Worm (Caenorhabditis elegans) whole organism, late embryonic: ENCODE data around the gene fbxl-1.

Source experiments
- C08G9.2 ChIP-seq: sonication (generic microtip); optimal IDR thresholded peaks from 2 replicates; lab custom pipeline; 2016; ENCODE audit warnings: mild to moderate bottlenecking, missing genetic modification characterization, moderate library complexity, missing compliant biosample characterization
- C38D4.7 ChIP-seq: fragments of 200-800 bp; sonication (Bioruptor generic); optimal IDR thresholded peaks from 2 replicates; lab custom pipeline; 2018; ENCODE audit warnings: mild to moderate bottlenecking, missing genetic modification characterization, moderate library complexity, missing compliant biosample characterization
- K09A11.1 ChIP-seq: sonication (generic microtip); optimal IDR thresholded peaks from 2 replicates; lab custom pipeline; 2017; ENCODE audit warnings: antibody characterized with exemption, mild to moderate bottlenecking, missing genetic modification characterization, missing compliant biosample characterization; ENCODE audit not compliant: insufficient read depth
- T23F11.4 ChIP-seq: fragments of 200-800 bp; sonication (Bioruptor generic); optimal IDR thresholded peaks from 2 replicates; lab custom pipeline; 2018; ENCODE audit warnings: mild to moderate bottlenecking, missing genetic modification characterization, missing compliant biosample characterization
- Y22D7AL.16 ChIP-seq: sonication (generic microtip); optimal IDR thresholded peaks from 2 replicates; lab custom pipeline; 2016; ENCODE audit warnings: missing genetic modification characterization, missing compliant biosample characterization
- ahr-1 ChIP-seq: sonication (generic microtip); optimal IDR thresholded peaks from 2 replicates; lab custom pipeline; 2016; ENCODE audit warnings: missing genetic modification characterization, missing compliant biosample characterization
- ama-1 ChIP-seq: fragments of 150-350 bp; optimal IDR thresholded peaks from 2 replicates; lab custom pipeline; 2014
- ceh-19 ChIP-seq: fragments of 200-800 bp; sonication (Bioruptor generic); optimal IDR thresholded peaks from 2 replicates; lab custom pipeline; 2018; ENCODE audit warnings: mild to moderate bottlenecking, missing genetic modification characterization, missing compliant biosample characterization
- ceh-2 ChIP-seq: sonication (generic microtip); optimal IDR thresholded peaks from 2 replicates; lab custom pipeline; 2016; ENCODE audit warnings: missing genotype, missing genetic modification characterization, missing compliant biosample characterization
- ceh-22 ChIP-seq: sonication (generic microtip); optimal IDR thresholded peaks from 2 replicates; lab custom pipeline; 2017; ENCODE audit warnings: missing biosample characterization, missing genetic modification characterization
- ceh-24 ChIP-seq: sonication (generic microtip); optimal IDR thresholded peaks from 2 replicates; lab custom pipeline; 2016; ENCODE audit warnings: mild to moderate bottlenecking, missing genetic modification characterization, missing compliant biosample characterization
- ceh-30 ChIP-seq: fragments of 150-350 bp; optimal IDR thresholded peaks from 2 replicates; lab custom pipeline; 2014; ENCODE audit warnings: missing biosample characterization, missing genetic modification characterization
- ceh-31 ChIP-seq: sonication (generic microtip); optimal IDR thresholded peaks from 2 replicates; lab custom pipeline; 2016; ENCODE audit warnings: missing genetic modification characterization, missing compliant biosample characterization
- ceh-34 ChIP-seq: sonication (generic microtip); optimal IDR thresholded peaks from 2 replicates; lab custom pipeline; 2016; ENCODE audit warnings: mild to moderate bottlenecking, missing genetic modification characterization, missing compliant biosample characterization
- ceh-45 ChIP-seq: fragments of 200-800 bp; sonication (Bioruptor generic); IDR thresholded peaks from 2 replicates; pipeline ENCODE4 v1.3.6; 2022; ENCODE audit warnings: missing genetic modification reagents, missing genetic modification characterization, missing compliant biosample characterization
- ceh-48 ChIP-seq: sonication (generic microtip); optimal IDR thresholded peaks from 2 replicates; lab custom pipeline; 2016; ENCODE audit warnings: missing genetic modification characterization, inconsistent platforms, missing compliant biosample characterization
- ceh-6 ChIP-seq: fragments of 200-800 bp; sonication (Bioruptor generic); optimal IDR thresholded peaks from 2 replicates; lab custom pipeline; 2018; ENCODE audit warnings: mild to moderate bottlenecking, missing genetic modification characterization, missing compliant biosample characterization
- ceh-9 ChIP-seq: sonication (generic microtip); optimal IDR thresholded peaks from 2 replicates; lab custom pipeline; 2016; ENCODE audit warnings: mild to moderate bottlenecking, missing genetic modification characterization, inconsistent platforms, missing compliant biosample characterization
- che-1 ChIP-seq: sonication (generic microtip); optimal IDR thresholded peaks from 2 replicates; lab custom pipeline; 2016; ENCODE audit warnings: mild to moderate bottlenecking, missing genetic modification characterization, missing compliant biosample characterization
- dmd-4 ChIP-seq: sonication (generic microtip); optimal IDR thresholded peaks from 2 replicates; lab custom pipeline; 2016; ENCODE audit warnings: borderline replicate concordance, missing genetic modification characterization, missing compliant biosample characterization
- elt-2 ChIP-seq: sonication (generic microtip); optimal IDR thresholded peaks from 2 replicates; lab custom pipeline; 2016; ENCODE audit warnings: missing genetic modification reagents, missing genetic modification characterization, missing compliant biosample characterization
- elt-4 ChIP-seq: sonication (generic microtip); optimal IDR thresholded peaks from 2 replicates; lab custom pipeline; 2016; ENCODE audit warnings: missing genetic modification characterization, missing compliant biosample characterization
- ets-4 ChIP-seq: sonication (generic microtip); optimal IDR thresholded peaks from 2 replicates; lab custom pipeline; 2016; ENCODE audit warnings: missing genetic modification characterization, missing compliant biosample characterization
- eyg-1 ChIP-seq: sonication (generic microtip); optimal IDR thresholded peaks from 2 replicates; lab custom pipeline; 2016; ENCODE audit warnings: missing genotype, missing genetic modification characterization, missing compliant biosample characterization
- fax-1 ChIP-seq: sonication (generic microtip); optimal IDR thresholded peaks from 2 replicates; lab custom pipeline; 2016; ENCODE audit warnings: missing genotype, missing genetic modification characterization, missing compliant biosample characterization
- fkh-10 ChIP-seq: fragments of 150-350 bp; optimal IDR thresholded peaks from 2 replicates; lab custom pipeline; 2014; ENCODE audit warnings: missing biosample characterization, missing genetic modification reagents, missing genetic modification characterization
- gmeb-2 ChIP-seq: sonication (generic microtip); optimal IDR thresholded peaks from 2 replicates; lab custom pipeline; 2016; ENCODE audit warnings: missing genetic modification characterization, inconsistent platforms, missing compliant biosample characterization
- hlh-13 ChIP-seq: fragments of 200-800 bp; sonication (Bioruptor generic); optimal IDR thresholded peaks from 2 replicates; lab custom pipeline; 2018; ENCODE audit warnings: mild to moderate bottlenecking, missing genetic modification characterization, missing compliant biosample characterization
- hlh-30 ChIP-seq: sonication (generic microtip); optimal IDR thresholded peaks from 2 replicates; lab custom pipeline; 2017; ENCODE audit warnings: antibody characterized with exemption, missing genetic modification characterization, missing compliant biosample characterization; ENCODE audit not compliant: insufficient read depth
- hlh-6 ChIP-seq: sonication (generic microtip); optimal IDR thresholded peaks from 2 replicates; lab custom pipeline; 2016; ENCODE audit warnings: missing genotype, missing genetic modification characterization, missing compliant biosample characterization
- hlh-8 ChIP-seq: sonication (generic microtip); optimal IDR thresholded peaks from 2 replicates; lab custom pipeline; 2016; ENCODE audit warnings: missing genotype, missing genetic modification characterization, missing compliant biosample characterization
- lim-6 ChIP-seq: sonication (generic microtip); optimal IDR thresholded peaks from 2 replicates; lab custom pipeline; 2016; ENCODE audit warnings: missing genetic modification characterization, missing compliant biosample characterization
- lin-11 ChIP-seq: fragments of 200-800 bp; sonication (Bioruptor generic); optimal IDR thresholded peaks from 2 replicates; lab custom pipeline; 2018; ENCODE audit warnings: mild to moderate bottlenecking, missing genetic modification characterization, missing compliant biosample characterization
- mec-3 ChIP-seq: sonication (generic microtip); optimal IDR thresholded peaks from 2 replicates; lab custom pipeline; 2016; ENCODE audit warnings: borderline replicate concordance, missing genetic modification characterization, missing compliant biosample characterization
- npax-4 ChIP-seq: sonication (generic microtip); optimal IDR thresholded peaks from 2 replicates; lab custom pipeline; 2016; ENCODE audit warnings: missing genetic modification characterization, missing compliant biosample characterization
- pag-3 ChIP-seq: sonication (generic microtip); optimal IDR thresholded peaks from 2 replicates; lab custom pipeline; 2016; ENCODE audit warnings: missing compliant biosample characterization, missing genetic modification characterization, borderline replicate concordance
- pat-9 ChIP-seq: fragments of 200-800 bp; sonication (Bioruptor generic); optimal IDR thresholded peaks from 2 replicates; lab custom pipeline; 2018; ENCODE audit warnings: mild to moderate bottlenecking, missing genetic modification characterization, moderate library complexity, missing compliant biosample characterization
- pax-1 ChIP-seq: fragments of 150-350 bp; optimal IDR thresholded peaks from 2 replicates; lab custom pipeline; 2014; ENCODE audit warnings: missing biosample characterization, missing genetic modification characterization
- pha-2 ChIP-seq: sonication (generic microtip); optimal IDR thresholded peaks from 2 replicates; lab custom pipeline; 2017; ENCODE audit warnings: mild to moderate bottlenecking, missing genetic modification characterization, missing compliant biosample characterization
- pha-4 ChIP-seq: fragments of 150-350 bp; optimal IDR thresholded peaks from 2 replicates; lab custom pipeline; 2018; ENCODE audit warnings: missing biosample characterization, missing genetic modification reagents, missing genetic modification characterization
- pros-1 ChIP-seq: fragments of 150-350 bp; optimal IDR thresholded peaks from 2 replicates; lab custom pipeline; 2014; ENCODE audit warnings: missing biosample characterization, missing genetic modification reagents, missing genetic modification characterization
- rnt-1 ChIP-seq: sonication (generic microtip); optimal IDR thresholded peaks from 2 replicates; lab custom pipeline; 2016; ENCODE audit warnings: missing genetic modification characterization, missing compliant biosample characterization
- sox-2 ChIP-seq: fragments of 200-800 bp; sonication (Bioruptor generic); IDR thresholded peaks from 2 replicates; pipeline ENCODE4 v1.3.6; 2022; ENCODE audit warnings: missing genetic modification reagents, missing genetic modification characterization, missing compliant biosample characterization
- syd-9 ChIP-seq: sonication (generic microtip); optimal IDR thresholded peaks from 2 replicates; lab custom pipeline; 2016; ENCODE audit warnings: mild to moderate bottlenecking, missing genetic modification characterization, moderate library complexity, missing compliant biosample characterization
- tbx-2 ChIP-seq: sonication (generic microtip); optimal IDR thresholded peaks from 2 replicates; lab custom pipeline; 2016; ENCODE audit warnings: missing genetic modification characterization, missing compliant biosample characterization
- tbx-7 ChIP-seq: sonication (generic microtip); optimal IDR thresholded peaks from 2 replicates; lab custom pipeline; 2016; ENCODE audit warnings: missing genotype, missing genetic modification characterization, missing compliant biosample characterization
- unc-42 ChIP-seq: sonication (generic microtip); optimal IDR thresholded peaks from 2 replicates; lab custom pipeline; 2016; ENCODE audit warnings: missing genotype, missing genetic modification characterization, missing compliant biosample characterization
- unc-55 ChIP-seq: sonication (generic microtip); optimal IDR thresholded peaks from 2 replicates; lab custom pipeline; 2017; ENCODE audit warnings: missing biosample characterization, missing genetic modification reagents, missing genetic modification characterization
- zip-5 ChIP-seq: sonication (generic microtip); optimal IDR thresholded peaks from 2 replicates; lab custom pipeline; 2016; ENCODE audit warnings: missing genetic modification characterization, missing compliant biosample characterization

fbxl-1 gene

DNA sequence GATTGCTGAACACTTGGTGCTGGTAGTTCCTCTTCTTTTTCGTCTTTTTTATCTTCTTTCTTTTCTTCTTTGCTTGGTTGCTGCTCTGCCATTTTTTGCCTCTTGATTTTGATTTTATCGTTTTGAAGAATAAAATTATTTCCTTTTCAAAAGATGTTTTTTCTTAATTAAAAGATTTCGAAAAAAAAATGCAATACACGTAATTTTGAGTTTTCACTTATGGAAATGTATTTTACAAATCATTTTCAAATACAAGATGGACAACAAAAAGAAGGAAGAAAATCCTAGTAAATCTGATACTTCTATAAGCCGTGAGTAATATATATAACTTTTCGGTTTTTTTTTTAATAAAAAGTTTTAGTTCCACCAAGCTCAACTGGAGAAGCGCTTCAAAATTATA is 21.8 kb downstream of the fbxl-1 start, which contains the start of the genes C02F5.10 and C02F5.2:
C02F5.10 (minus strand) TSS at position 101 of the 400 bp plus-strand sequence.
C02F5.2 (plus strand) TSS at position 239 of the 400 bp plus-strand sequence.
- no peak for TF ChIP-seq ceh-19 (GFP tag; lab: Kevin White, UChicago)
- no peak for TF ChIP-seq lin-11 (tag; lab: Kevin White, UChicago)
- TF ChIP-seq ceh-34 (tag; lab: Kevin White, UChicago), result no peak
- TF ChIP-seq ets-4, result no peak
- TF ChIP-seq K09A11.1, result no peak
- no peak for TF ChIP-seq hlh-8 (tag; lab: Kevin White, UChicago)
- no peak for TF ChIP-seq hlh-30 (tag; lab: Kevin White, UChicago)
- no peak for TF ChIP-seq C38D4.7 (GFP tag; lab: Kevin White, UChicago)
- no peak for TF ChIP-seq fax-1 (tag; lab: Kevin White, UChicago)
- TF ChIP-seq ceh-2 (tag; lab: Kevin White, UChicago), result no peak
- no peak for TF ChIP-seq pros-1

ce11 chrIII:8250007-8250683 is 22.5 kb downstream of the fbxl-1 start, which contains the start of gene knl-1:
Gene knl-1 (plus strand): TSS chrIII:8250632.
- peak; percentile 40 for TF ChIP-seq pha-2 (tag; lab: Kevin White, UChicago)
- no peak for TF ChIP-seq hlh-13 (GFP tag; lab: Kevin White, UChicago)
- TF ChIP-seq Y22D7AL.16 (tag; lab: Kevin White, UChicago), result no peak
- TF ChIP-seq dmd-4 (tag; lab: Kevin White, UChicago), result no peak
- no peak for TF ChIP-seq K09A11.1
- no peak for TF ChIP-seq ceh-30 (tag; lab: Kevin White, UChicago)
- no peak for TF ChIP-seq fkh-10 (GFP tag; lab: Kevin White, UChicago)
- peak; percentile 82 for TF ChIP-seq tbx-2
- TF ChIP-seq ceh-31, result peak; percentile 89
- peak; percentile 25 for TF ChIP-seq tbx-7 (tag; lab: Kevin White, UChicago)
- no peak for TF ChIP-seq pat-9 (tag; lab: Kevin White, UChicago)
- TF ChIP-seq rnt-1 (tag; lab: Kevin White, UChicago), result peak; percentile 10
- TF ChIP-seq C38D4.7 (GFP tag; lab: Kevin White, UChicago), result peak; percentile 7
- TF ChIP-seq hlh-30 (tag; lab: Kevin White, UChicago), result no peak
- no peak for TF ChIP-seq eyg-1 (tag; lab: Kevin White, UChicago)
- no peak for TF ChIP-seq ceh-48 (tag; lab: Kevin White, UChicago)
- no peak for TF ChIP-seq ceh-9 (tag; lab: Kevin White, UChicago)
- TF ChIP-seq lim-6 (tag; lab: Kevin White, UChicago), result peak; percentile 1
- TF ChIP-seq unc-42 (tag; lab: Kevin White, UChicago), result no peak
- no peak for TF ChIP-seq hlh-6
- TF ChIP-seq pha-4, result no peak
- no peak for TF ChIP-seq gmeb-2 (tag; lab: Kevin White, UChicago)
- no peak for TF ChIP-seq pax-1 (tag; lab: Kevin White, UChicago)
- peak; percentile 87 for TF ChIP-seq zip-5 (tag; lab: Kevin White, UChicago)
- TF ChIP-seq sox-2 (GFP tag; lab: Robert Waterston, UW), result no peak
- peak; percentile 38 for TF ChIP-seq ceh-34 (tag; lab: Kevin White, UChicago)
- TF ChIP-seq ceh-45 (GFP tag; lab: Robert Waterston, UW), result no peak
- peak; percentile 69 for TF ChIP-seq fax-1 (tag; lab: Kevin White, UChicago)
- no peak for TF ChIP-seq mec-3
- TF ChIP-seq pros-1, result no peak
- TF ChIP-seq T23F11.4 (GFP tag; lab: Kevin White, UChicago), result no peak
- TF ChIP-seq ceh-19 (GFP tag; lab: Kevin White, UChicago), result no peak
- TF ChIP-seq che-1 (tag; lab: Kevin White, UChicago), result no peak
- no peak for TF ChIP-seq ama-1
- peak; percentile 50 for TF ChIP-seq ahr-1
- no peak for TF ChIP-seq ceh-24 (tag; lab: Kevin White, UChicago)
- no peak for TF ChIP-seq syd-9 (tag; lab: Kevin White, UChicago)
- TF ChIP-seq ceh-6 (GFP tag; lab: Kevin White, UChicago), result no peak
- no peak for TF ChIP-seq elt-4 (tag; lab: Kevin White, UChicago)
- TF ChIP-seq ceh-22, result no peak
- peak; percentile 79 for TF ChIP-seq elt-2
- no peak for TF ChIP-seq npax-4 (tag; lab: Kevin White, UChicago)
- no peak for TF ChIP-seq unc-55 (GFP tag; lab: Kevin White, UChicago)
- TF ChIP-seq C08G9.2 (tag; lab: Kevin White, UChicago), result peak; percentile 68
- TF ChIP-seq pag-3 (tag; lab: Kevin White, UChicago), result no peak
